Worm (Caenorhabditis elegans) whole organism, L4/young adult: ENCODE data around the gene rpn-6.2.

Experiments used
- W03F9.2 ChIP-seq: fragments of 150-350 bp; optimal IDR thresholded peaks from 2 replicates; lab custom pipeline; 2014; ENCODE audit warnings: missing biosample characterization, missing genetic modification characterization
- dao-5 ChIP-seq: sonication (generic microtip); optimal IDR thresholded peaks from 2 replicates; lab custom pipeline; 2016; ENCODE audit warnings: missing genotype, missing genetic modification characterization, moderate library complexity, missing compliant biosample characterization
- him-1 ChIP-seq: sonication (generic microtip); optimal IDR thresholded peaks from 2 replicates; lab custom pipeline; 2016; ENCODE audit warnings: missing genotype, missing genetic modification reagents, missing genetic modification characterization, missing compliant biosample characterization

ce11 chrIII:8956146-8956646 lies 45.6 kb downstream of the rpn-6.2 start, which contains the start of the genes ZK643.5 and ZK643.2:
- TF ChIP-seq W03F9.2 (tag; lab: Kevin White, UChicago) (peak; percentile 82), him-1 (tag; lab: Kevin White, UChicago) (no peak), dao-5 (tag; lab: Kevin White, UChicago) (no peak)
